Worm (Caenorhabditis elegans) whole organism, L1 larva: Measurements from ENCODE around the gene F14B8.5.

Source experiments
- C16A3.4 ChIP-seq: fragments of 150-350 bp; optimal IDR thresholded peaks from 2 replicates; lab custom pipeline; 2014; ENCODE audit warnings: missing biosample characterization, missing genetic modification characterization
- C34B4.2 ChIP-seq: sonication (generic microtip); optimal IDR thresholded peaks from 2 replicates; lab custom pipeline; 2017; ENCODE audit warnings: mild to moderate bottlenecking, missing genetic modification characterization, missing compliant biosample characterization
- Y116A8C.19 ChIP-seq: sonication (generic microtip); optimal IDR thresholded peaks from 2 replicates; lab custom pipeline; 2016; ENCODE audit warnings: missing compliant biosample characterization, missing genetic modification characterization, borderline replicate concordance
- ceh-8 ChIP-seq: fragments of 200-800 bp; sonication (Bioruptor generic); optimal IDR thresholded peaks from 2 replicates; lab custom pipeline; 2018; ENCODE audit warnings: mild to moderate bottlenecking, missing genetic modification characterization, moderate library complexity, missing compliant biosample characterization
- ceh-82 ChIP-seq, 3 experiments: fragments of 150-350 bp in 1 of 3; sonication (generic microtip) in 2 of 3; optimal IDR thresholded peaks; 2 replicates each; lab custom pipeline; 2014 to 2017; ENCODE audit warnings: missing biosample characterization in 3 of 3, missing genetic modification characterization in 3 of 3
- ces-1 ChIP-seq: fragments of 150-350 bp; optimal IDR thresholded peaks from 2 replicates; lab custom pipeline; 2014; ENCODE audit warnings: missing biosample characterization, missing genetic modification reagents, missing genetic modification characterization
- dsc-1 ChIP-seq: sonication (generic microtip); optimal IDR thresholded peaks from 2 replicates; lab custom pipeline; 2016; ENCODE audit warnings: mild to moderate bottlenecking, missing genetic modification characterization, missing compliant biosample characterization
- efl-1 ChIP-seq, 4 experiments: fragments of 150-350 bp; optimal IDR thresholded peaks in 3 of 4; peaks in 1 of 4; 1 replicate in 1 of 4; 2 replicates in 3 of 4; lab custom pipeline; 2014; ENCODE audit warnings: missing biosample characterization in 2 of 4, missing genetic modification characterization in 2 of 4, missing genetic modification reagents in 2 of 4
- egl-13 ChIP-seq: sonication (generic microtip); optimal IDR thresholded peaks from 2 replicates; lab custom pipeline; 2016; ENCODE audit warnings: missing genotype, missing genetic modification reagents, missing genetic modification characterization, missing compliant biosample characterization
- egl-27 ChIP-seq, 2 experiments: fragments of 150-350 bp in 1 of 2; sonication (generic microtip); optimal IDR thresholded peaks; 3 replicates each; lab custom pipeline; 2017 to 2018; ENCODE audit warnings: missing biosample characterization in 2 of 2, missing genetic modification characterization in 2 of 2, missing genetic modification reagents in 2 of 2
- elt-2 ChIP-seq: sonication (generic microtip); optimal IDR thresholded peaks from 2 replicates; lab custom pipeline; 2016; ENCODE audit warnings: missing genetic modification characterization, mild to moderate bottlenecking, inconsistent platforms, missing compliant biosample characterization, missing genetic modification reagents
- elt-3 ChIP-seq, 6 experiments: fragments of 150-350 bp in 1 of 6; sonication (generic microtip); optimal IDR thresholded peaks; 2 replicates each; lab custom pipeline; 2017 to 2018; ENCODE audit warnings: missing biosample characterization in 6 of 6, missing genetic modification characterization in 6 of 6, inconsistent platforms in 1 of 6
- fkh-4 ChIP-seq: sonication (generic microtip); optimal IDR thresholded peaks from 2 replicates; lab custom pipeline; 2016; ENCODE audit warnings: missing compliant biosample characterization, missing genetic modification characterization, borderline replicate concordance
- fos-1 ChIP-seq: fragments of 150-350 bp; optimal IDR thresholded peaks from 2 replicates; lab custom pipeline; 2014; ENCODE audit warnings: missing biosample characterization, missing genetic modification characterization
- isw-1 ChIP-seq: fragments of 200-800 bp; sonication (Bioruptor generic); IDR thresholded peaks from 2 replicates; pipeline ENCODE4 v1.3.6; 2022; ENCODE audit warnings: missing genetic modification characterization, missing compliant biosample characterization
- lin-13 ChIP-seq: fragments of 150-350 bp; optimal IDR thresholded peaks from 2 replicates; lab custom pipeline; 2014; ENCODE audit warnings: missing biosample characterization, missing genetic modification reagents, missing genetic modification characterization
- lin-14 ChIP-seq: fragments of 200-800 bp; sonication (Bioruptor generic); optimal IDR thresholded peaks from 2 replicates; lab custom pipeline; 2018; ENCODE audit warnings: mild to moderate bottlenecking, missing genetic modification characterization, moderate library complexity, missing compliant biosample characterization
- lin-15B ChIP-seq: fragments of 150-350 bp; sonication (generic microtip); optimal IDR thresholded peaks from 3 replicates; lab custom pipeline; 2014; ENCODE audit warnings: missing biosample characterization, missing genetic modification characterization
- lin-35 ChIP-seq, 2 experiments: fragments of 150-350 bp; optimal IDR thresholded peaks; 2 replicates each; lab custom pipeline; 2014; ENCODE audit warnings: missing biosample characterization in 2 of 2, missing genetic modification characterization in 2 of 2, missing genetic modification reagents in 2 of 2
- nhr-19 ChIP-seq: fragments of 200-800 bp; sonication (Bioruptor generic); conservative IDR thresholded peaks from 2 replicates; pipeline ENCODE4 v1.3.6; 2022; ENCODE audit warnings: missing genetic modification characterization, missing compliant biosample characterization
- nhr-20 ChIP-seq: sonication (generic microtip); optimal IDR thresholded peaks from 2 replicates; lab custom pipeline; 2016; ENCODE audit warnings: mild to moderate bottlenecking, missing genetic modification characterization, missing compliant biosample characterization
- nhr-71 ChIP-seq: sonication (generic microtip); optimal IDR thresholded peaks from 2 replicates; lab custom pipeline; 2016; ENCODE audit warnings: mild to moderate bottlenecking, missing genetic modification characterization, moderate library complexity, missing compliant biosample characterization
- nhr-77 ChIP-seq: fragments of 150-350 bp; optimal IDR thresholded peaks from 2 replicates; lab custom pipeline; 2014; ENCODE audit warnings: missing biosample characterization, missing genetic modification characterization
- nhr-85 ChIP-seq: sonication (generic microtip); peaks from one replicate; lab custom pipeline; 2016; ENCODE audit warnings: missing genetic modification characterization, inconsistent platforms, missing compliant biosample characterization
- nhr-90 ChIP-seq: sonication (generic microtip); optimal IDR thresholded peaks from 2 replicates; lab custom pipeline; 2016; ENCODE audit warnings: mild to moderate bottlenecking, missing genetic modification characterization, missing compliant biosample characterization; ENCODE audit not compliant: poor library complexity
- pax-3 ChIP-seq: fragments of 200-800 bp; sonication (Bioruptor generic); optimal IDR thresholded peaks from 2 replicates; lab custom pipeline; 2018; ENCODE audit warnings: mild to moderate bottlenecking, missing genetic modification characterization, moderate library complexity, missing compliant biosample characterization
- sup-37 ChIP-seq: fragments of 200-800 bp; sonication (Bioruptor generic); optimal IDR thresholded peaks from 2 replicates; lab custom pipeline; 2018; ENCODE audit warnings: mild to moderate bottlenecking, missing genetic modification characterization, missing compliant biosample characterization
- unc-30 ChIP-seq: sonication (generic microtip); optimal IDR thresholded peaks from 2 replicates; lab custom pipeline; 2017; ENCODE audit warnings: missing biosample characterization, missing genetic modification characterization
- ztf-11 ChIP-seq, 2 experiments: sonication (generic microtip); optimal IDR thresholded peaks; 2 replicates each; lab custom pipeline; 2016 to 2017; ENCODE audit warnings: missing genetic modification characterization in 2 of 2, missing biosample characterization in 1 of 2, missing compliant biosample characterization in 1 of 2

Gene F14B8.5

ce11 chrX:6916150-6916549 lies 12.4 kb downstream of the F14B8.5 start (continued):
- peak; percentile 49 for TF ChIP-seq nhr-71 (tag; lab: Kevin White, UChicago)

- TF ChIP-seq elt-3 (tag; optimal IDR thresholded peaks at IDR 0.05; lab: Kevin White, UChicago), result no peak
- no peak for TF ChIP-seq efl-1 (optimal IDR thresholded peaks at IDR 0.05; lab: Kevin White, UChicago)
- peak in 1 of 2 experiments; percentile 22 for TF ChIP-seq efl-1 (GFP tag; optimal IDR thresholded peaks at IDR 0.05 in 1 of 2; lab: Kevin White, UChicago)
- no peak for TF ChIP-seq ces-1 (GFP tag; lab: Kevin White, UChicago)
- TF ChIP-seq fos-1 (tag; lab: Kevin White, UChicago), result no peak
- TF ChIP-seq Y116A8C.19 (tag; lab: Kevin White, UChicago), result no peak
- peak; percentile 33 for TF ChIP-seq dsc-1 (tag; lab: Kevin White, UChicago)
Observed at ce11 chrX:6915279-6915678, 13.2 kb downstream of the F14B8.5 start.

DNA sequence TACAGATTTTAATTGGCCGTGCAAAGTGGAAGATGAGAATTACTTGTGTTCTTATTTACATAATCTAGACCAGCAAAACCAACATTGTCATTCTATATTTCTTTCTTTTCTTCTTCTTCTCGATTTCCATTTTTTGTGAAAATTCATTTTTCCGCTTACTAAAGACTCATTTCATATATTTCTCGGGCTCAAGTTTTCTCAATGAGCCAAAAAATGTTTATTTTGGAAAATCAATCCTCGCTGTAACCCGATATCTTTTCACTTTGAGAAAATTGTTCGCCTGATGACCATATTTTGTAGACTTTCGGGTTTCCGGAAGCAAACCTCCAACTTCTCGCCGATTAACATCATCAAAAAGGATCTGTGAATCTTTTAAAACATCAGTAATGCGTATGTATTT lies 14.5 kb downstream of the F14B8.5 start, which contains the start of gene nhx-4:
Gene nhx-4, plus strand, starts transcription at position 301 of the 400 bp plus-strand sequence.
- no peak for TF ChIP-seq C16A3.4 (tag; lab: Kevin White, UChicago)
- TF ChIP-seq lin-15B (tag; lab: Kevin White, UChicago), result no peak

- TF ChIP-seq nhr-20 (tag; lab: Kevin White, UChicago) (no peak), nhr-85 (no peak), fkh-4 (no peak), lin-13 (GFP tag; lab: Kevin White, UChicago) (no peak), nhr-90 (tag; lab: Kevin White, UChicago) (peak; percentile 14), nhr-19 (no peak), egl-13 (no peak), elt-2 (tag; lab: Kevin White, UChicago) (peak; percentile 77), ces-1 (GFP tag; lab: Kevin White, UChicago) (no peak), lin-35 (GFP tag; optimal IDR thresholded peaks at IDR 0.05; lab: Kevin White, UChicago) (peak in 1 of 2 experiments; percentile 32), pax-3 (tag; lab: Kevin White, UChicago) (no peak), sup-37 (GFP tag; lab: Kevin White, UChicago) (no peak), unc-30 (tag; lab: Kevin White, UChicago) (no peak), ztf-11 (tag; optimal IDR thresholded peaks at IDR 0.05; lab: Kevin White, UChicago) (no peak), ceh-8 (GFP tag; lab: Kevin White, UChicago) (no peak), ceh-82 (tag; optimal IDR thresholded peaks at IDR 0.05; lab: Kevin White, UChicago) (no peak), lin-15B (tag; lab: Kevin White, UChicago) (no peak), isw-1 (no peak)
Observed at ce11 chrX:6905581-6905980, 22.9 kb downstream of the F14B8.5 start.

DNA sequence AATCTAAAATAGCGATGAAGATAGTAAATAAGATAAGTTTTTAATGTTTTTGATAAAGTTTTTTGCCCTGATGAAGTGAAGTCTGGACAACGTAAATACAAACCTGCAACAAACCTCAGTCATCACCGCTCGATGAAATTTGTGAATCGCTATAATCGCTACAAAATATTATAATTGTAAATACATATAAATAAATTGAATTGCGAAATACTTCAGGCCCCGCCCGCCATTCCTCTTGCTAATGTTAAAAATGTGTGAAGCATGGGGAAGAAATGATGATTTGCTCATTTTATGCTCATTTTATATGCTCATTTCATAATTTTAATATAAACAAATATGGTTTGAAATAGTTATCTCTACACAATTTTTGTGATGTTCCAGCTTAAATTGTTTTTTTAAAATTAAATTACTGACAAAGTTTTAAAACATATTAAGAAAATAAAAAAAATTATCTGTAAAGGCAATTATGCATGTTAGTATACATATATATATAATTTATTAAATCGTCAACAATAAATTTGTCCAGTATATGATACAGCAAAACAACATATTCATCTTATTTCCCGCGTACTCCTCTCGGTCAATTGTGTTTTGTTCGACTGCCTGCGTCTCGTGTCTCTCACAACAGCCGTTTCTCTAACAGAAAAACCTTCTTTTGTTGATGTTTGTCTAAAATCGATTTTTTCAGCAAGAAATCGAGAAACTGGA lies 24.3 kb downstream of the F14B8.5 start, which contains the start of gene sid-5:
Gene sid-5, plus strand, starts transcription at position 658 of the 708 bp plus-strand sequence.
- no peak for TF ChIP-seq egl-27 (tag; optimal IDR thresholded peaks at IDR 0.05; lab: Kevin White, UChicago)
- TF ChIP-seq efl-1 (optimal IDR thresholded peaks at IDR 0.05; lab: Kevin White, UChicago), result no peak
- peak in 1 of 2 experiments; percentile 44 for TF ChIP-seq efl-1 (GFP tag; optimal IDR thresholded peaks at IDR 0.05 in 1 of 2; lab: Kevin White, UChicago)
- TF ChIP-seq ceh-82 (tag; optimal IDR thresholded peaks at IDR 0.05; lab: Kevin White, UChicago), result no peak
- no peak for TF ChIP-seq C34B4.2 (tag; lab: Kevin White, UChicago)
- TF ChIP-seq nhr-77 (tag; lab: Kevin White, UChicago), result no peak
- peak; percentile 24 for TF ChIP-seq lin-14 (GFP tag; lab: Kevin White, UChicago)
- no peak for TF ChIP-seq dsc-1 (tag; lab: Kevin White, UChicago)
